Worm (Caenorhabditis elegans) whole organism, young adult: Measurements from ENCODE around the gene C44C10.10.

ENCODE experiments used
- B0019.2 ChIP-seq: fragments of 200-800 bp; sonication (Bioruptor generic); conservative IDR thresholded peaks from 2 replicates; pipeline ENCODE4 v1.3.6; 2022; ENCODE audit warnings: missing genetic modification reagents, missing genetic modification characterization, missing compliant biosample characterization
- B0261.1 ChIP-seq: sonication (generic microtip); optimal IDR thresholded peaks from 2 replicates; lab custom pipeline; 2016; ENCODE audit warnings: mild to moderate bottlenecking, missing genetic modification characterization, moderate library complexity, missing compliant biosample characterization
- B0336.3 ChIP-seq: fragments of 200-800 bp; sonication (Bioruptor generic); IDR thresholded peaks from 2 replicates; pipeline ENCODE4 v1.3.6; 2022; ENCODE audit warnings: missing genetic modification characterization, missing compliant biosample characterization
- C17E4.6 ChIP-seq: fragments of 200-800 bp; sonication (Bioruptor generic); IDR thresholded peaks from 2 replicates; pipeline ENCODE4 v1.3.6; 2022; ENCODE audit warnings: missing genetic modification reagents, missing genetic modification characterization, missing compliant biosample characterization
- F33H1.4 ChIP-seq: fragments of 200-800 bp; sonication (Bioruptor generic); IDR thresholded peaks from 2 replicates; pipeline ENCODE4 v1.3.6; 2022; ENCODE audit warnings: missing genetic modification reagents, missing genetic modification characterization, missing compliant biosample characterization
- F37B4.10 ChIP-seq: fragments of 200-800 bp; sonication (Bioruptor generic); IDR thresholded peaks from 2 replicates; pipeline ENCODE4 v1.3.6; 2022; ENCODE audit warnings: missing genetic modification characterization, missing compliant biosample characterization
- F57C9.4 ChIP-seq: sonication (generic microtip); optimal IDR thresholded peaks from 2 replicates; lab custom pipeline; 2017; ENCODE audit warnings: mild to moderate bottlenecking, missing genetic modification characterization, missing compliant biosample characterization
- K12H6.12 ChIP-seq: fragments of 200-800 bp; sonication (Bioruptor generic); optimal IDR thresholded peaks from 2 replicates; lab custom pipeline; 2018; ENCODE audit warnings: mild to moderate bottlenecking, missing genetic modification characterization, missing compliant biosample characterization
- T26A5.8 ChIP-seq: sonication (generic microtip); optimal IDR thresholded peaks from 2 replicates; lab custom pipeline; 2016; ENCODE audit warnings: missing genetic modification characterization, missing compliant biosample characterization
- Y53F4B.3 ChIP-seq: fragments of 200-800 bp; sonication (Bioruptor generic); IDR thresholded peaks from 2 replicates; pipeline ENCODE4 v1.3.6; 2022; ENCODE audit warnings: missing genetic modification reagents, missing genetic modification characterization, missing compliant biosample characterization
- Y53G8AR.9 ChIP-seq: fragments of 200-800 bp; sonication (Bioruptor generic); conservative IDR thresholded peaks from 2 replicates; pipeline ENCODE4 v1.3.6; 2022; ENCODE audit warnings: missing genetic modification reagents, missing genetic modification characterization, missing compliant biosample characterization
- Y79H2A.3 ChIP-seq: fragments of 200-800 bp; sonication (Bioruptor generic); conservative IDR thresholded peaks from 2 replicates; pipeline ENCODE4 v1.3.6; 2022; ENCODE audit warnings: missing genetic modification reagents, missing genetic modification characterization, missing compliant biosample characterization
- akir-1 ChIP-seq: fragments of 200-800 bp; sonication (Bioruptor generic); optimal IDR thresholded peaks from 2 replicates; lab custom pipeline; 2018; ENCODE audit warnings: mild to moderate bottlenecking, missing genetic modification characterization, moderate library complexity, missing compliant biosample characterization
- aptf-3 ChIP-seq: fragments of 200-800 bp; sonication (Bioruptor generic); IDR thresholded peaks from 2 replicates; pipeline ENCODE4 v1.3.6; 2022; ENCODE audit warnings: missing genetic modification characterization, missing compliant biosample characterization
- atf-7 ChIP-seq: sonication (generic microtip); optimal IDR thresholded peaks from 2 replicates; lab custom pipeline; 2017; ENCODE audit warnings: mild to moderate bottlenecking, missing genetic modification characterization, missing compliant biosample characterization
- athp-1 ChIP-seq: sonication (generic microtip); optimal IDR thresholded peaks from 2 replicates; lab custom pipeline; 2017; ENCODE audit warnings: mild to moderate bottlenecking, missing genetic modification characterization, missing compliant biosample characterization
- attf-5 ChIP-seq: fragments of 200-800 bp; sonication (Bioruptor generic); optimal IDR thresholded peaks from 2 replicates; lab custom pipeline; 2018; ENCODE audit warnings: mild to moderate bottlenecking, missing genetic modification characterization, missing compliant biosample characterization
- bed-2 ChIP-seq: fragments of 200-800 bp; sonication (Bioruptor generic); IDR thresholded peaks from 2 replicates; pipeline ENCODE4 v1.3.6; 2022; ENCODE audit warnings: missing genetic modification reagents, missing genetic modification characterization, missing compliant biosample characterization
- ceh-27 ChIP-seq: fragments of 200-800 bp; sonication (Bioruptor generic); optimal IDR thresholded peaks from 2 replicates; lab custom pipeline; 2018; ENCODE audit warnings: mild to moderate bottlenecking, missing genetic modification characterization, moderate library complexity, missing compliant biosample characterization
- ceh-40 ChIP-seq: fragments of 200-800 bp; sonication (Bioruptor generic); IDR thresholded peaks from 2 replicates; pipeline ENCODE4 v1.3.6; 2022; ENCODE audit warnings: missing genetic modification characterization, missing compliant biosample characterization
- egrh-3 ChIP-seq: fragments of 200-800 bp; sonication (Bioruptor generic); IDR thresholded peaks from 2 replicates; pipeline ENCODE4 v1.3.6; 2022; ENCODE audit warnings: missing genetic modification reagents, missing genetic modification characterization, missing compliant biosample characterization
- ekl-4 ChIP-seq: fragments of 200-800 bp; sonication (Bioruptor generic); IDR thresholded peaks from 2 replicates; pipeline ENCODE4 v1.3.6; 2022; ENCODE audit warnings: missing genetic modification reagents, missing genetic modification characterization, missing compliant biosample characterization
- ets-4 ChIP-seq: fragments of 200-800 bp; sonication (Bioruptor generic); optimal IDR thresholded peaks from 2 replicates; lab custom pipeline; 2018; ENCODE audit warnings: mild to moderate bottlenecking, missing genetic modification characterization, missing compliant biosample characterization
- fkh-3 ChIP-seq: sonication (generic microtip); optimal IDR thresholded peaks from 2 replicates; lab custom pipeline; 2016; ENCODE audit warnings: mild to moderate bottlenecking, missing genetic modification characterization, missing compliant biosample characterization
- hmg-20 ChIP-seq: fragments of 200-800 bp; sonication (Bioruptor generic); IDR thresholded peaks from 2 replicates; pipeline ENCODE4 v1.3.6; 2022; ENCODE audit warnings: missing genetic modification reagents, missing genetic modification characterization, missing compliant biosample characterization
- hrde-1 ChIP-seq: sonication (generic microtip); optimal IDR thresholded peaks from 2 replicates; lab custom pipeline; 2016; ENCODE audit warnings: missing genetic modification characterization, mild to moderate bottlenecking, missing compliant biosample characterization, moderate library complexity, missing genotype, missing genetic modification reagents, borderline replicate concordance
- lag-1 ChIP-seq: fragments of 200-800 bp; sonication (Bioruptor generic); IDR thresholded peaks from 2 replicates; pipeline ENCODE4 v1.3.6; 2022; ENCODE audit warnings: missing genetic modification reagents, missing genetic modification characterization, missing compliant biosample characterization
- let-526 ChIP-seq: fragments of 200-800 bp; sonication (Bioruptor generic); IDR thresholded peaks from 2 replicates; pipeline ENCODE4 v1.3.6; 2022; ENCODE audit warnings: missing genetic modification reagents, missing genetic modification characterization, missing compliant biosample characterization
- let-607 ChIP-seq, 2 experiments: fragments of 200-800 bp in 1 of 2; sonication (Bioruptor generic) in 1 of 2; sonication (generic microtip) in 1 of 2; optimal IDR thresholded peaks; 2 replicates each; lab custom pipeline; 2016 to 2018; ENCODE audit warnings: mild to moderate bottlenecking in 2 of 2, missing compliant biosample characterization in 2 of 2, missing genetic modification characterization in 2 of 2, moderate library complexity in 2 of 2, missing genotype in 1 of 2
- lin-54 ChIP-seq: fragments of 200-800 bp; sonication (Bioruptor generic); optimal IDR thresholded peaks from 2 replicates; lab custom pipeline; 2018; ENCODE audit warnings: mild to moderate bottlenecking, missing genetic modification characterization, missing compliant biosample characterization
- lir-1 ChIP-seq: fragments of 200-800 bp; sonication (Bioruptor generic); conservative IDR thresholded peaks from 2 replicates; pipeline ENCODE4 v1.3.6; 2022; ENCODE audit warnings: missing genetic modification reagents, missing genetic modification characterization, missing compliant biosample characterization
- lsl-1 ChIP-seq: fragments of 200-800 bp; sonication (Bioruptor generic); optimal IDR thresholded peaks from 2 replicates; lab custom pipeline; 2018; ENCODE audit warnings: mild to moderate bottlenecking, missing genetic modification characterization, moderate library complexity, missing compliant biosample characterization
- madf-3 ChIP-seq: fragments of 200-800 bp; sonication (Bioruptor generic); IDR thresholded peaks from 2 replicates; pipeline ENCODE4 v1.3.6; 2022; ENCODE audit warnings: missing genetic modification reagents, missing genetic modification characterization, missing compliant biosample characterization
- madf-6 ChIP-seq: fragments of 200-800 bp; sonication (Bioruptor generic); IDR thresholded peaks from 2 replicates; pipeline ENCODE4 v1.3.6; 2022; ENCODE audit warnings: missing genetic modification reagents, missing genetic modification characterization, missing compliant biosample characterization
- mcd-1 ChIP-seq: fragments of 200-800 bp; sonication (Bioruptor generic); IDR thresholded peaks from 2 replicates; pipeline ENCODE4 v1.3.6; 2022; ENCODE audit warnings: missing genetic modification reagents, missing genetic modification characterization, missing compliant biosample characterization
- mxl-1 ChIP-seq: sonication (generic microtip); optimal IDR thresholded peaks from 2 replicates; lab custom pipeline; 2016; ENCODE audit warnings: missing genetic modification characterization, missing compliant biosample characterization
- nhr-27 ChIP-seq: fragments of 200-800 bp; sonication (Bioruptor generic); optimal IDR thresholded peaks from 2 replicates; lab custom pipeline; 2018; ENCODE audit warnings: mild to moderate bottlenecking, missing genetic modification characterization, moderate library complexity, missing compliant biosample characterization
- nhr-80 ChIP-seq: sonication (generic microtip); optimal IDR thresholded peaks from 2 replicates; lab custom pipeline; 2016; ENCODE audit warnings: missing genetic modification characterization, missing compliant biosample characterization
- nhr-90 ChIP-seq: sonication (generic microtip); optimal IDR thresholded peaks from 2 replicates; lab custom pipeline; 2016; ENCODE audit warnings: missing genotype, mild to moderate bottlenecking, missing genetic modification characterization, missing compliant biosample characterization
- pha-4 ChIP-seq: fragments of 150-350 bp; sonication (generic microtip); optimal IDR thresholded peaks from 2 replicates; lab custom pipeline; 2014; ENCODE audit warnings: missing biosample characterization, missing genetic modification reagents, missing genetic modification characterization
- rec-8 ChIP-seq, 2 experiments: sonication (generic microtip); optimal IDR thresholded peaks; 2 replicates each; lab custom pipeline; 2016; ENCODE audit warnings: mild to moderate bottlenecking in 2 of 2, missing genetic modification characterization in 2 of 2, missing genetic modification reagents in 2 of 2, missing genotype in 2 of 2, missing biosample characterization in 1 of 2, missing compliant biosample characterization in 1 of 2, moderate library complexity in 1 of 2
- repo-1 ChIP-seq: sonication (generic microtip); optimal IDR thresholded peaks from 2 replicates; lab custom pipeline; 2017; ENCODE audit warnings: mild to moderate bottlenecking, missing genetic modification characterization, missing compliant biosample characterization
- snpc-4 ChIP-seq, 5 experiments: fragments of 150-350 bp in 1 of 5; sonication (generic microtip) in 4 of 5; optimal IDR thresholded peaks; 2 replicates each; lab custom pipeline; 2014 to 2018; ENCODE audit warnings: missing genetic modification characterization in 5 of 5, missing biosample characterization in 3 of 5, antibody characterized with exemption in 2 of 5, mild to moderate bottlenecking in 2 of 5, missing compliant biosample characterization in 2 of 5, missing genotype in 2 of 5, moderate library complexity in 2 of 5, missing genetic modification reagents in 1 of 5
- somi-1 ChIP-seq: fragments of 200-800 bp; sonication (Bioruptor generic); optimal IDR thresholded peaks from 2 replicates; lab custom pipeline; 2018; ENCODE audit warnings: mild to moderate bottlenecking, missing genetic modification characterization, missing compliant biosample characterization
- tbp1 ChIP-seq: fragments of 200-800 bp; sonication (Bioruptor generic); optimal IDR thresholded peaks from 2 replicates; lab custom pipeline; 2018; ENCODE audit warnings: mild to moderate bottlenecking, missing genetic modification characterization, missing compliant biosample characterization
- tbx-9 ChIP-seq: sonication (generic microtip); optimal IDR thresholded peaks from 2 replicates; lab custom pipeline; 2016; ENCODE audit warnings: borderline replicate concordance, missing genetic modification characterization, inconsistent platforms, missing compliant biosample characterization
- zfh-2 ChIP-seq: fragments of 200-800 bp; sonication (Bioruptor generic); conservative IDR thresholded peaks from 2 replicates; pipeline ENCODE4 v1.3.6; 2022; ENCODE audit warnings: missing genetic modification reagents, missing genetic modification characterization, missing compliant biosample characterization
- zim-3 ChIP-seq: sonication (generic microtip); optimal IDR thresholded peaks from 2 replicates; lab custom pipeline; 2017; ENCODE audit warnings: mild to moderate bottlenecking, missing genetic modification characterization, moderate library complexity, missing compliant biosample characterization

C44C10.10 gene

ce11 chrX:11645517-11645916, 44.6 kb upstream of the C44C10.10 start (continued):
- TF ChIP-seq ekl-4 (GFP tag; lab: Robert Waterston, UW) (no peak), rec-8 (tag; optimal IDR thresholded peaks at IDR 0.05; lab: Kevin White, UChicago) (peak in 1 of 2 experiments; percentile 87), mcd-1 (no peak; the same call in 1 of the 2 replicates), F33H1.4 (GFP tag; lab: Robert Waterston, UW) (no peak), mxl-1 (tag; lab: Kevin White, UChicago) (peak; percentile 71), B0019.2 (GFP tag; lab: Robert Waterston, UW) (no peak), pha-4 (tag; lab: Kevin White, UChicago) (no peak), ceh-40 (GFP tag; lab: Robert Waterston, UW) (0 out of 2 replicates have a peak, but pooled peaks have one; percentile 24), tbp1 (peak; percentile 91), Y53G8AR.9 (0 out of 2 replicates have a peak, but pooled peaks have one; percentile 28), tbx-9 (no peak), T26A5.8 (no peak), lsl-1 (GFP tag; lab: Kevin White, UChicago) (no peak), bed-2 (GFP tag; lab: Robert Waterston, UW) (no peak), let-526 (no peak), lir-1 (GFP tag; lab: Robert Waterston, UW) (peak; percentile 73), somi-1 (GFP tag; lab: Kevin White, UChicago) (peak; percentile 19), fkh-3 (no peak), lag-1 (no peak), egrh-3 (GFP tag; lab: Robert Waterston, UW) (0 out of 2 replicates have a peak, but pooled peaks have one; percentile 18), Y53F4B.3 (GFP tag; lab: Robert Waterston, UW) (no peak), lin-54 (GFP tag; lab: Kevin White, UChicago) (no peak), B0261.1 (tag; lab: Kevin White, UChicago) (peak; percentile 72), repo-1 (tag; lab: Kevin White, UChicago) (peak; percentile 44), aptf-3 (GFP tag; lab: Robert Waterston, UW) (no peak), zim-3 (tag; lab: Kevin White, UChicago) (peak; percentile 39), nhr-90 (tag; lab: Kevin White, UChicago) (peak; percentile 66), nhr-27 (tag; lab: Kevin White, UChicago) (no peak), zfh-2 (GFP tag; lab: Robert Waterston, UW) (no peak), K12H6.12 (no peak), snpc-4 (GFP tag; optimal IDR thresholded peaks at IDR 0.05; lab: Kevin White, UChicago) (peak; percentile 57), snpc-4 (tag; optimal IDR thresholded peaks at IDR 0.05; lab: Kevin White, UChicago) (peak in 2 of 4 experiments; percentile 27 to 59), F57C9.4 (tag; lab: Kevin White, UChicago) (no peak), hrde-1 (tag; lab: Kevin White, UChicago) (peak; percentile 9), nhr-80 (tag; lab: Kevin White, UChicago) (peak; percentile 28), F37B4.10 (GFP tag; lab: Robert Waterston, UW) (no peak)

ce11 chrX:11647165-11647564, 42.9 kb upstream of the C44C10.10 start, which contains the start of gene T04F8.8:
Gene T04F8.8, plus strand, starts transcription at chrX:11647465.
- no peak for TF ChIP-seq ets-4 (GFP tag; lab: Kevin White, UChicago)
- TF ChIP-seq F37B4.10 (GFP tag; lab: Robert Waterston, UW) = no peak
- no peak for TF ChIP-seq madf-6 (GFP tag; lab: Robert Waterston, UW)
- TF ChIP-seq zim-3 (tag; lab: Kevin White, UChicago) = no peak
- no peak for TF ChIP-seq hmg-20 (GFP tag; lab: Robert Waterston, UW)
- TF ChIP-seq ceh-27 = no peak
- no peak for TF ChIP-seq C17E4.6
- no peak for TF ChIP-seq snpc-4 (GFP tag; optimal IDR thresholded peaks at IDR 0.05; lab: Kevin White, UChicago)
- TF ChIP-seq snpc-4 (tag; optimal IDR thresholded peaks at IDR 0.05; lab: Kevin White, UChicago) = no peak
- TF ChIP-seq atf-7 = no peak
- TF ChIP-seq attf-5 (GFP tag; lab: Kevin White, UChicago) = no peak
- no peak for TF ChIP-seq B0336.3 (GFP tag; lab: Robert Waterston, UW)
- TF ChIP-seq Y79H2A.3 (GFP tag; lab: Robert Waterston, UW) = no peak
- TF ChIP-seq let-607 (tag; optimal IDR thresholded peaks at IDR 0.05; lab: Kevin White, UChicago) = no peak
- no peak for TF ChIP-seq hrde-1 (tag; lab: Kevin White, UChicago)
- no peak for TF ChIP-seq athp-1 (tag; lab: Kevin White, UChicago)
- TF ChIP-seq akir-1 (GFP tag; lab: Kevin White, UChicago) = no peak
- TF ChIP-seq madf-3 (GFP tag; lab: Robert Waterston, UW) = no peak
